Worm (Caenorhabditis elegans) whole organism, midembryonic: ENCODE data around the gene Y38H6C.20.
"Not testable (repeated sequence)": the region's sequence is repeated elsewhere in the genome, so short reads cannot be mapped to it uniquely, and the experiment has no call there.

Experiments
- T22C8.4 ChIP-seq: fragments of 200-800 bp; sonication (Bioruptor generic); IDR thresholded peaks from 2 replicates; pipeline ENCODE4 v1.3.6; 2022; ENCODE audit warnings: missing genetic modification characterization, missing compliant biosample characterization
- flt-1 ChIP-seq: fragments of 200-800 bp; sonication (Bioruptor generic); IDR thresholded peaks from 2 replicates; pipeline ENCODE4 v1.3.6; 2022; ENCODE audit warnings: missing genetic modification characterization, missing compliant biosample characterization
- med-1 ChIP-seq: sonication (generic microtip); optimal IDR thresholded peaks from 2 replicates; lab custom pipeline; 2017; ENCODE audit warnings: missing genetic modification characterization, mild to moderate bottlenecking, missing compliant biosample characterization, antibody characterized with exemption, missing genetic modification reagents; ENCODE audit not compliant: insufficient read depth
- tab-1 ChIP-seq: fragments of 200-800 bp; sonication (Bioruptor generic); IDR thresholded peaks from 2 replicates; pipeline ENCODE4 v1.3.6; 2022; ENCODE audit warnings: missing genetic modification characterization, missing compliant biosample characterization
- ztf-29 ChIP-seq: fragments of 200-800 bp; sonication (Bioruptor generic); IDR thresholded peaks from 2 replicates; pipeline ENCODE4 v1.3.6; 2022; ENCODE audit warnings: missing genetic modification reagents, missing genetic modification characterization, missing compliant biosample characterization

ce11 chrV:20564054-20564453, 13.1 kb upstream of the Y38H6C.20 start, which contains the start of gene F26F2.13:
- TF ChIP-seq med-1 (GFP tag; lab: Kevin White, UChicago); flt-1; ztf-29 (GFP tag; lab: Robert Waterston, UW); T22C8.4 (GFP tag; lab: Robert Waterston, UW); tab-1 (GFP tag; lab: Robert Waterston, UW): not testable (repeated sequence)
